Worm (Caenorhabditis elegans) whole organism, L4 larva: Measurements from ENCODE around the gene mtr-4.

Experiments
- ama-1 ChIP-seq: fragments of 150-350 bp; optimal IDR thresholded peaks from 2 replicates; lab custom pipeline; 2014; ENCODE audit warnings: inconsistent platforms, mixed read lengths
- nhr-76 ChIP-seq: fragments of 150-350 bp; optimal IDR thresholded peaks from 2 replicates; lab custom pipeline; 2014; ENCODE audit warnings: missing biosample characterization, missing genetic modification characterization
- skn-1 ChIP-seq: fragments of 150-350 bp; optimal IDR thresholded peaks from 2 replicates; lab custom pipeline; 2014; ENCODE audit warnings: missing biosample characterization, missing genetic modification characterization

ce11 chrIV:9849624-9850023 is 24.1 kb downstream of the mtr-4 start, which contains the start of gene K07F5.8:
- TF ChIP-seq skn-1 (no peak), nhr-76 (tag; lab: Kevin White, UChicago) (no peak), ama-1 (lab: Kevin White, UChicago) (no peak)
